Fruit fly (Drosophila melanogaster) ovary, adult (tissue): ENCODE results near the gene aph-1.

ENCODE experiments used
- CG17801 ChIP-seq: fragments of 200-800 bp; optimal IDR thresholded peaks from 2 replicates; lab custom pipeline; 2019; ENCODE audit warnings: missing biosample characterization, mild to moderate bottlenecking, missing genetic modification characterization, moderate library complexity; ENCODE audit not compliant: partially characterized antibody

Gene aph-1

DNA sequence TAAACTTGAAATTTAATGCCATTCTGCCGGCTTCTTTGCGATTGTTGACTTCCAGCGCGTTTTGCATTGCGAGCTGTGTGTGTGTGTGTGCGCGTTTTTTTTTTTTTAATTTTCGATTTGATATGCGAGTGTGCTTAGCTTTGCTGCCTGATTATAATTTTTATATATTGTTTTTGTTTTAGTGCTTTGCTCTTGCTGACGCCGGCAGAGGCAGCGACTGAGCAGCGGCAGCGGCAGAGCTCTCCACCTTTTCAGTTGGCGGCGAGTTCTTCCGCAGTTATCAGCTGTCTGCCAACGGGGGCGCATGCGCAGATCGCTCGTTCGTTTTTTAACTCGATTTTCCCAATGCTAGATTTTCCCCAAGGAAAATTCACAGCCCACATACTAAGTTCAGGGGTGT is 30.5 kb upstream of the aph-1 start:
- TF ChIP-seq CG17801 (GFP tag; lab: Kevin White, UChicago): no peak

dm6 chr2L:2737561-2737960 is 28.5 kb upstream of the aph-1 start:
- no peak for TF ChIP-seq CG17801 (GFP tag; lab: Kevin White, UChicago)

dm6 chr2L:2739820-2740230 is 26.2 kb upstream of the aph-1 start, which contains the start of gene Hrs:
Gene Hrs, plus strand, starts transcription at chr2L:2739986.
- TF ChIP-seq CG17801 (GFP tag; lab: Kevin White, UChicago): peak; percentile 35

DNA sequence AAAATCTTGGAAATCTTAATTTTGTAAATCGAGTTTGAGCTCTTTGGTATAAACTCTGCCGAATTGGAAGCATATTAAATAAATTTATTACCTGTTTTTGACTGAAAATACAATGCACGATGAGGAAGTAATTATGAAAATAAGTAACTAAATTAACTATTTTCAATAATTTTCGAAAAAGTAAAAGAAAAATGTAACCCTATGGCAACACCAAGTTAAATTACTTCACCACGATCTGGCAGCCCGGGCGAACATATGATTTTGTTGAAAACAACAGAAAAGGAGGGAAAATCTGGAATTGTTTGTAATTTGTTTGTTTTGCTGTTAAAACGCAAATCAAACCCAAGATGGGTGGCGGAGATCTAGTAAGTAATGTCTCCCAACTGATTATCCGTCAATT is 21.2 kb upstream of the aph-1 start, which contains the start of the genes CG9961 and Cwc25:
TSS of gene CG9961 (minus strand) at position 83 of the 400 bp plus-strand sequence.
TSS of gene Cwc25 (plus strand) at position 247 of the 400 bp plus-strand sequence.
- no peak for TF ChIP-seq CG17801 (GFP tag; lab: Kevin White, UChicago)

DNA sequence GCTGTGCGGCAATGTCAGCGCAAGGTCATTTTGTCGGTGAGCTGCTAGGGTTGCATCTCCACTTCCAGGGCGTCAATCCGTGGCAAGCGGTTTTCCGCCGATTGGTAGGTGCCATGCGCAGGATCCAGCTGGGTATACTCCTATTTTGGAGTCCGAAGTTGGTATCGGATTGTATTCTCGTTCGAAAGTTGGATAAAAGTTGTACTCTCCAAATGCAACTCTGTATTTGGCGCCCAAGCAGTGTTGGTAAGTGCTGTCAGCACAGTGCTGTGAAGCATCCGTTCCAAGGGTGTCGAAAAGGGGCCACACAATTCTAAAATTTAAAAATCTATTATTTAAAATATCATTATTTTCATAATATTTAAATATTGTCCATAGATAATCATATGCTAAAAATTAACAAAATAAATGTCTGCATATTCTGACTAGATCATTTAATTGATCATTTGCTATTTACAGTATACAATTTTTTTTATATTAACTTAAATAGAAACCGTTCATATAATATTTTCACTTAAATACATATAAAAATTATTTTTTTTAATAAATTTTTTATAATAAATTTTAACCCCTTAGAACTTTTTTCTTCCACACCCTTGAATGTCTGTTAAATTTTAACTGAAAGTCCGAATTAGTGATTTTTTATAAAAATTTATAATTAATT is 17.4 kb upstream of the aph-1 start:
- TF ChIP-seq CG17801 (GFP tag; lab: Kevin White, UChicago): peak; percentile 95

- peak; percentile 10 for TF ChIP-seq CG17801 (GFP tag; lab: Kevin White, UChicago)
These were observed 16.8 kb upstream of the aph-1 start for dm6 chr2L:2749144-2749766.

- TF ChIP-seq CG17801 (GFP tag; lab: Kevin White, UChicago): peak; percentile 27
These were observed 15.5 kb upstream of the aph-1 start for dm6 chr2L:2750337-2751084.

dm6 chr2L:2751085-2751710 is 14.8 kb upstream of the aph-1 start:
- no peak for TF ChIP-seq CG17801 (GFP tag; lab: Kevin White, UChicago)

DNA sequence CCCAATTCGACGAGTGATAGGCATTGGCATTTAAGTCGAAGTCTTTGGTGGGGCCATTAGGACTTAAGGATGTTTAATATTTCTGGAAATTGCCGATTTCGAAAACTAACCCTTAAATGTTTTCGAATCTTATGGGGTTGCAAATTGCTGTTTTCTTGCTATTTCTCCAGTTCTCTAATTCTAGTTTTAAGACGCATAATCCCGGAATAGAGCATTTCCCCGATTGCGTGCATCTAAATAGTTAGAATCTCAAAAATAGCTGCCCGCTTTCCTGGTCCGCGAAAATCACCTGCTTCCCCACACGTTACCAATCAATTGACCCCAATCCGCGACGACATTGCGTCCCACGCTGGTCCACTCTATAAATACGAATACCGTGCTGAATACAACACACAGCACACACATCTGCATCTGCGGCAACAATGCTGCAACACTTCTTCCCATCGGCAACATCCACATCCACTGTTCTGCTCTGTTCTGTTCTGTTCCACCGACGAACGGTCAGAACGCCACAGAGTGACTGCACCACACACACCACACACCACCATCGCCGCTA is 14.1 kb upstream of the aph-1 start, which contains the start of gene Bacc:
TSS of gene Bacc (plus strand) at position 542 of the 556 bp plus-strand sequence.
- TF ChIP-seq CG17801 (GFP tag; lab: Kevin White, UChicago): peak; percentile 89

dm6 chr2L:2752460-2753411 is 13.3 kb upstream of the aph-1 start, which contains the start of gene Pgk:
Gene Pgk, minus strand, starts transcription at chr2L:2753068.
- TF ChIP-seq CG17801 (GFP tag; lab: Kevin White, UChicago): peak; percentile 75

- TF ChIP-seq CG17801 (GFP tag; lab: Kevin White, UChicago): no peak
These were observed 12.1 kb upstream of the aph-1 start for dm6 chr2L:2753789-2754436.

DNA sequence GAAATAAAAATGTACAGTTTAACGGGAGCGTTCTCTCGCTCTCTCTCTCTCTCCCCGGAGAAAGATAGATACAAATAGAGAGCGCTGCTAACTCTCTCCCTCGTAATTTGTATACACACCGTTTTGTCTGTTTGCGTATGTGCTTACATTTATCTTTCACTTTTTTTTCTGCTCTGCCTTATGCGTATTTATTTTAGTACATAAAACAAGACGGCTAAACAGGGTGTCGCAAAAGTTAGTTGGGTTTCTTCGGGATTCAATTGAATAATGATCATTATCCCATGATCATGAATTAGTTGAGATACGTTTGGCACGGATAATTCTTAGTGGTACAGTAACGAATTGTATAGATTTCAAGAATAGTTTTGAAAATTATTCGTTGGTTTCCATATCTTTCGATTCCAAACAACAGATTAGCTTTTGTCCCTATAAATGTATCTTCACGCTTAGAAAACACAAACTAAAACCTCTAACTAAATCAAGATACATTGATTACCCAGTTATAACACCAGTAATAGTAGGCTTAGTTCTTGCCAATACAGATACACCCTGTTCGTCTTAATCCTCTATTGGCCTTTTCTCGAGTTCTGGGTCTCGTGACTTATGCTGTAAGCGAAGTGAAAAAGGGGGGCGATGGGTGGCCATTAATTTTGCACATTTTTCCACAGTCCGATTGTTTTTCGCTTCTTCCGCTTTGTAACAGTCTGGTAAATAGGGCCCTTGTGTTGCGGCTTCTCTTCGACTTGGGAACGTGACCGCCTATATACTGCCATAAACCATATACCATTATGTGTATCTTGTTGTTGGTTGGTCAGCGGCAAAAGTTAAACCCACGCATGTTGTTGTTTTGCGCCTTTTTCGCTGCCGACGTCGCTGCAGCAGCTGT is 11.4 kb upstream of the aph-1 start:
- peak; percentile 75 for TF ChIP-seq CG17801 (GFP tag; lab: Kevin White, UChicago)
